Worm (Caenorhabditis elegans) whole organism, L2 larva: Measurements from ENCODE around the gene str-227.

Source experiments
- ZK546.5 ChIP-seq: sonication (generic microtip); optimal IDR thresholded peaks from 2 replicates; lab custom pipeline; 2017; ENCODE audit warnings: missing biosample characterization, missing genetic modification characterization
- ama-1 ChIP-seq: fragments of 150-350 bp; optimal IDR thresholded peaks from 2 replicates; lab custom pipeline; 2018; ENCODE audit warnings: inconsistent platforms
- ceh-82 ChIP-seq: fragments of 150-350 bp; optimal IDR thresholded peaks from 2 replicates; lab custom pipeline; 2014; ENCODE audit warnings: missing biosample characterization, missing genetic modification characterization
- fos-1 ChIP-seq: fragments of 150-350 bp; optimal IDR thresholded peaks from 2 replicates; lab custom pipeline; 2014; ENCODE audit warnings: missing biosample characterization, missing genetic modification characterization
- lin-11 ChIP-seq: fragments of 150-350 bp; sonication (generic microtip); optimal IDR thresholded peaks from 2 replicates; lab custom pipeline; 2014; ENCODE audit warnings: missing biosample characterization, missing genetic modification characterization, inconsistent platforms, mixed read lengths
- nhr-11 ChIP-seq: fragments of 150-350 bp; optimal IDR thresholded peaks from 2 replicates; lab custom pipeline; 2014; ENCODE audit warnings: missing biosample characterization, missing genetic modification characterization
- skn-1 ChIP-seq: sonication (generic microtip); optimal IDR thresholded peaks from 2 replicates; lab custom pipeline; 2017; ENCODE audit warnings: missing biosample characterization, missing genetic modification characterization
- snpc-4 ChIP-seq: fragments of 150-350 bp; optimal IDR thresholded peaks from 2 replicates; lab custom pipeline; 2014; ENCODE audit warnings: missing biosample characterization, missing genetic modification characterization

- no peak for TF ChIP-seq ama-1 (lab: Kevin White, UChicago)
- no peak for TF ChIP-seq ceh-82
- TF ChIP-seq ZK546.5 (tag; lab: Kevin White, UChicago) = no peak
- no peak for TF ChIP-seq lin-11 (tag; lab: Kevin White, UChicago)
- TF ChIP-seq nhr-11 = no peak
- no peak for TF ChIP-seq snpc-4 (tag; lab: Kevin White, UChicago)
- no peak for TF ChIP-seq skn-1 (tag; lab: Kevin White, UChicago)
- TF ChIP-seq fos-1 (tag; lab: Kevin White, UChicago) = no peak
Measured at ce11 chrV:3538307-3538706, 20.3 kb downstream of the str-227 start, which contains the start of gene nhr-93.
